Fruit fly (Drosophila melanogaster): ENCODE measurements around the gene CG14007.
A peak's percentile ranks its signal among the peaks of the same experiment; 100 is the strongest.

The CG14007 gene

DNA sequence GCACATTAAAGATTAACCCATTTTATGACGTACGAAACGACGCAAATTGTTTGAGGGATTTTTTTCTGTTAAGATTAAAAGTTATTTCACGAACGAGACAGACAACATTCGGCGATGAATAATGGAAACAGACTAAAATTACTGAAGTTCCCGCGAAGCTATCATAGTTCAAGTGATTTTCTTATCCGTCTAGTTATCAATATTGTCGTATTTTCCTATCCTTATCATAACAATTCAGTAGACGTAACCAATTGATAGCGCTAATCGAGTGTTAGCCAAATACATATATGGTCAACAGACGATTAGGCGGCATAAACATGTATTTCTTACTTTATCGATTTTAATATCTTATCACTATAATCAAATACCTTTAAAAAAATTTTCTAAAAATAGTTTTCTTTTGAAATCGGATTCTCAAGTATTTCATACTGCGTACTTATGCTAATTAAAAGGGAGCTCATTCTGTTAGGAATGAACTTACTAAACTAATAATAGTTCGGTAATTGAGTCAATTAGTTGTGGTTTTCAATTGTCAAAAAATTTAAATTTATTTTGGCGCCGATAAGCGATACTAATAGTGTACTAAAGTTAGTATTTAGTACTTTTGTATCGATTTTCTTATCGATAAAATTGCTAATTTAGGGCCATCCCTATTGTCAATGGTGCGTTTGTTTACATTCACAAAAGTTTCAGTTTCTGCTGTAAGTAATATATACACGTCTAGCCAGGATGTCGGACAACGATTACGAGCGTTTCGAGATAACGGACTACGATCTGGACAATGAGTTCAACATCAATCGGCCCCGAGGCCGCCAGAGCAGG lies 4.1 kb upstream of the CG14007 start, which contains the start of the genes CG11149 and sip1:
TSS of gene CG11149 (minus strand) at position 493 of the 822 bp plus-strand sequence.
TSS of gene sip1 (plus strand) at position 645 of the 822 bp plus-strand sequence.
- no peak for TF ChIP-seq Ets97D (GFP tag; optimal IDR thresholded peaks at IDR 0.05)
- no peak for TF ChIP-seq CG31388 (GFP tag; optimal IDR thresholded peaks at IDR 0.05)
- TF ChIP-seq Neu2 (GFP tag; optimal IDR thresholded peaks at IDR 0.05; ENCODE audit: borderline replicate concordance), result peak; percentile 66
- TF ChIP-seq CG3163 (GFP tag; optimal IDR thresholded peaks at IDR 0.05), result no peak
- peak; percentile 47; the same call in 1 of the 2 replicates for TF ChIP-seq Bgb (GFP tag; IDR thresholded peaks at IDR 0.05; ENCODE audit: partially characterized antibody)
- TF ChIP-seq nom (GFP tag; optimal IDR thresholded peaks at IDR 0.05), result no peak
- TF ChIP-seq Gsc (GFP tag; IDR thresholded peaks at IDR 0.05), result no peak
- no peak for TF ChIP-seq CG17912 (GFP tag; optimal IDR thresholded peaks at IDR 0.05)
- no peak for TF ChIP-seq Nf-YA (GFP tag; IDR thresholded peaks at IDR 0.05)
- TF ChIP-seq sr (GFP tag; IDR thresholded peaks at IDR 0.05), result no peak
- no peak for TF ChIP-seq lilli (GFP tag; optimal IDR thresholded peaks at IDR 0.05)
- TF ChIP-seq CG10979 (tag; optimal IDR thresholded peaks at IDR 0.05), result no peak
- TF ChIP-seq CG14441 (GFP tag; IDR thresholded peaks at IDR 0.05), result 0 out of 2 replicates have a peak, but pooled peaks have one; percentile 7
- TF ChIP-seq Blimp-1 (GFP tag; optimal IDR thresholded peaks at IDR 0.05), result no peak
- peak; percentile 90 for TF ChIP-seq E2f2 (GFP tag; IDR thresholded peaks at IDR 0.05)
- TF ChIP-seq gfzf (GFP tag; optimal IDR thresholded peaks at IDR 0.05), result no peak
- TF ChIP-seq eyg (GFP tag; optimal IDR thresholded peaks at IDR 0.05), result no peak
- peak; percentile 48; the same call in 1 of the 2 replicates for TF ChIP-seq GATAe (GFP tag; conservative IDR thresholded peaks at IDR 0.05)
- TF ChIP-seq CG6813 (GFP tag; optimal IDR thresholded peaks at IDR 0.05), result no peak
- TF ChIP-seq run (tag; optimal IDR thresholded peaks at IDR 0.05), result no peak
- TF ChIP-seq CG10274 (GFP tag; optimal IDR thresholded peaks at IDR 0.05), result no peak
- TF ChIP-seq sob (GFP tag; IDR thresholded peaks at IDR 0.05), result no peak
- no peak for TF ChIP-seq aop (GFP tag; IDR thresholded peaks at IDR 0.05)
- peak in 1 of 3 experiments; percentile 21 for TF ChIP-seq Stat92E (GFP tag; optimal IDR thresholded peaks at IDR 0.05)
- no peak for TF ChIP-seq CG1233 (GFP tag; optimal IDR thresholded peaks at IDR 0.05)
- TF ChIP-seq CG32772 (GFP tag; IDR thresholded peaks at IDR 0.05), result no peak
- TF ChIP-seq mld (GFP tag; IDR thresholded peaks at IDR 0.05; ENCODE audit: partially characterized antibody), result no peak
- peak; percentile 27 for TF ChIP-seq mirr (GFP tag; optimal IDR thresholded peaks at IDR 0.05)
- TF ChIP-seq Ets65A (GFP tag), result no peak
- TF ChIP-seq btn (GFP tag; optimal IDR thresholded peaks at IDR 0.05), result no peak
- peak; percentile 27 for TF ChIP-seq pzg (GFP tag; optimal IDR thresholded peaks at IDR 0.05)
- no peak for TF ChIP-seq ash1 (GFP tag; optimal IDR thresholded peaks at IDR 0.05)
- TF ChIP-seq Hand (GFP tag; optimal IDR thresholded peaks at IDR 0.05), result no peak
- TF ChIP-seq CG9876 (GFP tag; optimal IDR thresholded peaks at IDR 0.05), result no peak
- TF ChIP-seq trem (tag; optimal IDR thresholded peaks at IDR 0.05), result no peak
- no peak for TF ChIP-seq CG12769 (tag; optimal IDR thresholded peaks at IDR 0.05)
- TF ChIP-seq cad (GFP tag; optimal IDR thresholded peaks at IDR 0.05), result no peak
- no peak for TF ChIP-seq oc (tag; optimal IDR thresholded peaks at IDR 0.05)
- no peak for TF ChIP-seq emc (GFP tag; optimal IDR thresholded peaks at IDR 0.05)
- no peak for TF ChIP-seq kay (GFP tag; optimal IDR thresholded peaks at IDR 0.05)
- TF ChIP-seq hbn (GFP tag; IDR thresholded peaks at IDR 0.05; ENCODE audit: partially characterized antibody), result peak; percentile 73
- peak; percentile 77 for TF ChIP-seq sna (GFP tag; IDR thresholded peaks at IDR 0.05; ENCODE audit: partially characterized antibody)
- TF ChIP-seq CG2889 (GFP tag; IDR thresholded peaks at IDR 0.05), result no peak
- TF ChIP-seq Rfx (GFP tag; IDR thresholded peaks at IDR 0.05), result no peak
- no peak for TF ChIP-seq CG6654 (GFP tag; optimal IDR thresholded peaks at IDR 0.05)
- TF ChIP-seq Nf-YC (tag; optimal IDR thresholded peaks at IDR 0.05), result no peak
- no peak for TF ChIP-seq CG33557 (GFP tag; optimal IDR thresholded peaks at IDR 0.05)
- TF ChIP-seq fru (optimal IDR thresholded peaks at IDR 0.05), result no peak
- TF ChIP-seq pita (GFP tag; optimal IDR thresholded peaks at IDR 0.05), result no peak
